Fruit fly (Drosophila melanogaster) whole organism: ENCODE results near the gene Cypl.

ENCODE experiments used
- pan ChIP-seq: fragments of >200 bp; optimal IDR thresholded peaks from 2 replicates; lab custom pipeline; 2017
- psq ChIP-seq: fragments of >200 bp; optimal IDR thresholded peaks from 2 replicates; lab custom pipeline; 2017

DNA sequence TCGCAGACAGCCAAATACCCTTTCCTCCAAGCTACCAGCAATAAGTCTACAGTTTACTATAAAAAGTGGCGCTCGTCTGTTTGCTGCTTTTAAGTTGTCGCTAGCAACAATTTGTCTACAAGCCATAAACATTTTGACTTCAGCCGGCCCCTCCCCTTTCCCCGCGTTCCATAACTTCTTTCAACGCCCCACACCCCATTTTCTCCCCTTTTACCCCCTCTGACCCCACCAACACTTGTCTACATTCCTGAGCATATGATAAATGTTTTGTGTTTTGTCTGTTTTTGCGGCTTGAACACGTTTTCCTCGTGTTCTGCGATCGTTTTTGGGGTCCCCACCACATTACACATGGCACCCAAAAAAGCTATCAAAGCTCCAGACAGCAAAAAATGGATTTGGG lies 29.1 kb downstream of the Cypl start:
- no peak for TF ChIP-seq pan (lab: Kevin White, UChicago)
- no peak for TF ChIP-seq psq (lab: Kevin White, UChicago)
